Worm (Caenorhabditis elegans): ENCODE measurements around the gene F32D8.15.

DNA sequence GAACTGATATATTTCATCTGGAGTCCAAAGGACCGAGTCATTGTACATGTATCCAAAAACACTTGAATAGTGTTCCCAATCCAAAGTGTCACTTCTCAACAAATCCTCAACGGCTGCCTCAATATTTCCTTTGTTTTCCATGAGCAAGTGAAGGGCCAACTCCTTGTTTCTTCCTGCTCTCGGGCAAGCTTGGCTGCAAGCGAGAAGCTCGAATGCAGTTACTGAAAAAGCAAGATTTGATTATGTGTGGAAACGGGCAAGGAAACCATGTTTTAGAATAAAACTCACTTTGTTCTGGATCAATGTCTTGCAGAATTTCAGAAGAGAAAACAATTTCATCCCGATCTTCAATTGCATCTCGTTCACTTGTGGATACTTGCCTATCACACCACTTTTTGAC is 49.7 kb upstream of the F32D8.15 start:
- no peak for TF ChIP-seq nhr-11 (tag; optimal IDR thresholded peaks at IDR 0.05)
- TF ChIP-seq unc-42 (tag; optimal IDR thresholded peaks at IDR 0.05) = no peak

All from whole organism, late embryonic.